Worm (Caenorhabditis elegans) whole organism, mixed stage, embryonic: ENCODE data around the gene F54C8.7.

Source experiments
- bed-3 ChIP-seq: fragments of 200-800 bp; sonication (Bioruptor generic); optimal IDR thresholded peaks from 3 replicates; lab custom pipeline; 2018; ENCODE audit warnings: mild to moderate bottlenecking, missing genetic modification characterization, moderate library complexity, missing compliant biosample characterization
- blmp-1 ChIP-seq: fragments of 150-350 bp; optimal IDR thresholded peaks from 2 replicates; lab custom pipeline; 2014; ENCODE audit warnings: missing biosample characterization, missing genetic modification characterization
- ceh-39 ChIP-seq: fragments of 150-350 bp; optimal IDR thresholded peaks from 2 replicates; lab custom pipeline; 2014; ENCODE audit warnings: missing biosample characterization, missing genetic modification characterization
- ceh-43 ChIP-seq: fragments of 200-800 bp; sonication (Bioruptor generic); optimal IDR thresholded peaks from 2 replicates; lab custom pipeline; 2018; ENCODE audit warnings: mild to moderate bottlenecking, missing genetic modification characterization, moderate library complexity, missing compliant biosample characterization
- ceh-83 ChIP-seq: fragments of 200-800 bp; sonication (Bioruptor generic); optimal IDR thresholded peaks from 2 replicates; lab custom pipeline; 2018; ENCODE audit warnings: mild to moderate bottlenecking, missing genetic modification characterization, missing compliant biosample characterization
- ces-1 ChIP-seq: fragments of 150-350 bp; optimal IDR thresholded peaks from 2 replicates; lab custom pipeline; 2014; ENCODE audit warnings: missing biosample characterization, missing genetic modification reagents, missing genetic modification characterization
- cnd-1 ChIP-seq: fragments of 200-800 bp; sonication (Bioruptor generic); optimal IDR thresholded peaks from 2 replicates; lab custom pipeline; 2018; ENCODE audit warnings: mild to moderate bottlenecking, missing genetic modification characterization, missing compliant biosample characterization
- elt-1 ChIP-seq: sonication (generic microtip); optimal IDR thresholded peaks from 2 replicates; lab custom pipeline; 2017; ENCODE audit warnings: missing genetic modification characterization, mild to moderate bottlenecking, missing compliant biosample characterization, antibody characterized with exemption, moderate library complexity, borderline replicate concordance; ENCODE audit not compliant: insufficient read depth
- elt-3 ChIP-seq: fragments of 150-350 bp; optimal IDR thresholded peaks from 2 replicates; lab custom pipeline; 2014; ENCODE audit warnings: missing biosample characterization, missing genetic modification characterization
- flh-1 ChIP-seq: fragments of 200-800 bp; sonication (Bioruptor generic); optimal IDR thresholded peaks from 2 replicates; lab custom pipeline; 2018; ENCODE audit warnings: mild to moderate bottlenecking, missing genetic modification characterization, moderate library complexity, missing compliant biosample characterization
- ham-2 ChIP-seq: fragments of 200-800 bp; sonication (Bioruptor generic); optimal IDR thresholded peaks from 2 replicates; lab custom pipeline; 2018; ENCODE audit warnings: mild to moderate bottlenecking, missing genetic modification characterization, missing compliant biosample characterization
- hlh-1 ChIP-seq: fragments of 150-350 bp; optimal IDR thresholded peaks from 2 replicates; lab custom pipeline; 2014; ENCODE audit warnings: missing biosample characterization, missing genetic modification reagents, missing genetic modification characterization
- lin-32 ChIP-seq: fragments of 200-800 bp; sonication (Bioruptor generic); optimal IDR thresholded peaks from 2 replicates; lab custom pipeline; 2018; ENCODE audit warnings: mild to moderate bottlenecking, missing genetic modification characterization, missing compliant biosample characterization
- lsy-2 ChIP-seq: fragments of 150-350 bp; optimal IDR thresholded peaks from 2 replicates; lab custom pipeline; 2014; ENCODE audit warnings: missing biosample characterization, missing genetic modification characterization
- mab-5 ChIP-seq: fragments of 150-350 bp; optimal IDR thresholded peaks from 2 replicates; lab custom pipeline; 2014; ENCODE audit warnings: missing biosample characterization, missing genetic modification characterization
- nhr-12 ChIP-seq: fragments of 150-350 bp; optimal IDR thresholded peaks from 2 replicates; lab custom pipeline; 2014; ENCODE audit warnings: missing biosample characterization, missing genetic modification characterization
- nhr-237 ChIP-seq: fragments of 150-350 bp; optimal IDR thresholded peaks from 2 replicates; lab custom pipeline; 2014; ENCODE audit warnings: missing biosample characterization, missing genetic modification characterization
- nhr-28 ChIP-seq: fragments of 150-350 bp; optimal IDR thresholded peaks from 2 replicates; lab custom pipeline; 2014; ENCODE audit warnings: missing biosample characterization, missing genetic modification characterization
- nhr-76 ChIP-seq: sonication (generic microtip); optimal IDR thresholded peaks from 2 replicates; lab custom pipeline; 2017; ENCODE audit warnings: missing biosample characterization, missing genetic modification characterization
- pha-4 ChIP-seq: fragments of 150-350 bp; optimal IDR thresholded peaks from 2 replicates; lab custom pipeline; 2018; ENCODE audit warnings: missing biosample characterization, missing genetic modification reagents, missing genetic modification characterization
- sem-2 ChIP-seq: fragments of 200-800 bp; sonication (Bioruptor generic); optimal IDR thresholded peaks from 2 replicates; lab custom pipeline; 2018; ENCODE audit warnings: mild to moderate bottlenecking, missing genetic modification characterization, missing compliant biosample characterization
- snpc-4 ChIP-seq: fragments of 150-350 bp; optimal IDR thresholded peaks from 2 replicates; lab custom pipeline; 2014; ENCODE audit warnings: missing biosample characterization, missing genetic modification characterization
- sptf-1 ChIP-seq: sonication (generic microtip); optimal IDR thresholded peaks from 2 replicates; lab custom pipeline; 2017; ENCODE audit warnings: mild to moderate bottlenecking, missing genetic modification characterization, moderate library complexity, missing compliant biosample characterization
- tbx-8 ChIP-seq: fragments of 200-800 bp; sonication (Bioruptor generic); optimal IDR thresholded peaks from 2 replicates; lab custom pipeline; 2018; ENCODE audit warnings: mild to moderate bottlenecking, missing genetic modification characterization, moderate library complexity, missing compliant biosample characterization
- unc-120 ChIP-seq: sonication (generic microtip); optimal IDR thresholded peaks from 2 replicates; lab custom pipeline; 2017; ENCODE audit warnings: missing genetic modification characterization, missing compliant biosample characterization; ENCODE audit not compliant: poor library complexity, severe bottlenecking
- unc-39 ChIP-seq: fragments of 150-350 bp; optimal IDR thresholded peaks from 2 replicates; lab custom pipeline; 2014; ENCODE audit warnings: missing biosample characterization, missing genetic modification characterization
- unc-62 ChIP-seq: fragments of 150-350 bp; optimal IDR thresholded peaks from 2 replicates; lab custom pipeline; 2014; ENCODE audit warnings: missing biosample characterization, missing genetic modification reagents, missing genetic modification characterization
- zip-8 ChIP-seq: fragments of 150-350 bp; optimal IDR thresholded peaks from 2 replicates; lab custom pipeline; 2014; ENCODE audit warnings: missing biosample characterization, missing genetic modification characterization
- ztf-11 ChIP-seq: fragments of 150-350 bp; optimal IDR thresholded peaks from 2 replicates; lab custom pipeline; 2014; ENCODE audit warnings: missing biosample characterization, missing genetic modification characterization

Gene F54C8.7

ce11 chrIII:9483716-9484115 is 29.9 kb upstream of the F54C8.7 start:
- TF ChIP-seq hlh-1 = peak; percentile 76
- no peak for TF ChIP-seq flh-1 (GFP tag; lab: Kevin White, UChicago)
- no peak for TF ChIP-seq zip-8 (tag; lab: Kevin White, UChicago)
- peak; percentile 19 for TF ChIP-seq cnd-1 (tag; lab: Kevin White, UChicago)
- peak; percentile 29 for TF ChIP-seq mab-5
- TF ChIP-seq ces-1 = peak; percentile 36
- TF ChIP-seq unc-120 (tag; lab: Kevin White, UChicago) = no peak
- no peak for TF ChIP-seq ham-2
- no peak for TF ChIP-seq ceh-83 (GFP tag; lab: Kevin White, UChicago)
- TF ChIP-seq sptf-1 (tag; lab: Kevin White, UChicago) = no peak
- TF ChIP-seq unc-62 = peak; percentile 20

ce11 chrIII:9482423-9482993 is 28.6 kb upstream of the F54C8.7 start:
- TF ChIP-seq pha-4 = no peak
- TF ChIP-seq, all 35 proteins: peak for 0

ce11 chrIII:9476564-9476963 is 22.7 kb upstream of the F54C8.7 start:
- TF ChIP-seq zip-8 (tag; lab: Kevin White, UChicago) = no peak
- TF ChIP-seq blmp-1 (tag; lab: Kevin White, UChicago) = no peak
- no peak for TF ChIP-seq snpc-4 (tag; lab: Kevin White, UChicago)
- no peak for TF ChIP-seq nhr-76 (tag; lab: Kevin White, UChicago)
- TF ChIP-seq lsy-2 (tag; lab: Kevin White, UChicago) = no peak
- no peak for TF ChIP-seq ceh-43
- TF ChIP-seq unc-120 (tag; lab: Kevin White, UChicago) = no peak
- no peak for TF ChIP-seq ham-2
- no peak for TF ChIP-seq nhr-12 (tag; lab: Kevin White, UChicago)

- TF ChIP-seq sem-2 (GFP tag; lab: Kevin White, UChicago) (no peak), tbx-8 (GFP tag; lab: Kevin White, UChicago) (no peak), elt-3 (tag; lab: Kevin White, UChicago) (no peak), elt-1 (tag; lab: Kevin White, UChicago) (no peak), snpc-4 (tag; lab: Kevin White, UChicago) (no peak), nhr-237 (tag; lab: Kevin White, UChicago) (no peak), ceh-83 (GFP tag; lab: Kevin White, UChicago) (no peak), unc-120 (tag; lab: Kevin White, UChicago) (no peak), ham-2 (no peak)
These were observed 20.6 kb upstream of the F54C8.7 start for ce11 chrIII:9474501-9474900.

ce11 chrIII:9472464-9472863 is 18.6 kb upstream of the F54C8.7 start:
- no peak for TF ChIP-seq zip-8 (tag; lab: Kevin White, UChicago)
- TF ChIP-seq ceh-43 = no peak
- no peak for TF ChIP-seq nhr-12 (tag; lab: Kevin White, UChicago)
- TF ChIP-seq tbx-8 (GFP tag; lab: Kevin White, UChicago) = no peak
- TF ChIP-seq ces-1 = no peak
- TF ChIP-seq bed-3 = no peak
- TF ChIP-seq nhr-28 (tag; lab: Kevin White, UChicago) = no peak
- no peak for TF ChIP-seq ceh-39 (tag; lab: Kevin White, UChicago)
- TF ChIP-seq nhr-237 (tag; lab: Kevin White, UChicago) = no peak
- no peak for TF ChIP-seq ham-2
- no peak for TF ChIP-seq elt-3 (tag; lab: Kevin White, UChicago)
- no peak for TF ChIP-seq elt-1 (tag; lab: Kevin White, UChicago)
- TF ChIP-seq pha-4 = no peak
- no peak for TF ChIP-seq lin-32 (GFP tag; lab: Kevin White, UChicago)
- TF ChIP-seq sptf-1 (tag; lab: Kevin White, UChicago) = no peak
- no peak for TF ChIP-seq unc-39 (tag; lab: Kevin White, UChicago)
- TF ChIP-seq lsy-2 (tag; lab: Kevin White, UChicago) = no peak

- TF ChIP-seq ztf-11 (tag; lab: Kevin White, UChicago) (no peak), ces-1 (no peak), bed-3 (no peak), nhr-12 (tag; lab: Kevin White, UChicago) (no peak), cnd-1 (tag; lab: Kevin White, UChicago) (no peak), sptf-1 (tag; lab: Kevin White, UChicago) (no peak), nhr-76 (tag; lab: Kevin White, UChicago) (no peak)
These were observed 18.1 kb upstream of the F54C8.7 start for ce11 chrIII:9471996-9472395.
